Worm (Caenorhabditis elegans): ENCODE measurements around the gene shc-3.

DNA sequence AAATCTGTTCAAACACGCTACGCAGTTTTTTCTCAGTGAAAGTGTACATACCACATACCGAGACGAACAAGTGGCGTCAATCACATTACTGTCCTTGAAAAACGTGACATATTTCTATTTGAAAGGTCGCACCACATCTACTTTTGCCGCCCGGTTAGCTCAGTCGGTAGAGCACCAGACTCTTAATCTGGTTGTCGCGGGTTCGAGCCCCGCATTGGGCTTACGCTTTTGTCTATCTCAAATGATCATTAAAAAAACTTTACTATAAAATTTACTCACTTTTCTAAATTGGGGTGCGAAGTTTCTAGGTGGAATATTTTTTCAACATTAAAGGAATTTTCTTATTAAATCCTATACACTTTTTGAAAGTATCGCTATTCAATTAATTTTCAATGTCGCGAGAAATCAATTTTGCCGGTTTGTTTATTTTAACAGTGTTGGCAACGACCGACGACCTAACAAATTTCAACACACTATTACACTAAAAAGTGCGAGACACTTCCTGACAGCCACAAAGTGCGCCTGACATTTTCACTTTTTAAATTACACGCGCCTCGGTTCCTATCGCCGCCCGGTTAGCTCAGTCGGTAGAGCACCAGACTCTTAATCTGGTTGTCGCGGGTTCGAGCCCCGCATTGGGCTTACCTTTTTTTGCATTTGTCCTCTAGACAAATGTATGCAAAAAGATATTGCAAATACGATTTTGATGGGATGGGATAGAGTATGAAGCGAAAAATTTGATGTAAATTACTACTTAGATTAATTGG lies 13.1 kb downstream of the shc-3 start:
- no peak for TF ChIP-seq him-1 (tag; optimal IDR thresholded peaks at IDR 0.05)
- TF ChIP-seq dao-5 (tag; optimal IDR thresholded peaks at IDR 0.05), result no peak
- TF ChIP-seq W03F9.2 (tag; optimal IDR thresholded peaks at IDR 0.05), result no peak
